Worm (Caenorhabditis elegans): ENCODE results near the gene F33G12.6.

ce11 chrII:5101701-5102100, 52.0 kb downstream of the F33G12.6 start, which contains the start of the genes idpb-3 and idpb-1:
- TF ChIP-seq lsy-2 (tag; optimal IDR thresholded peaks at IDR 0.05), result no peak
- no peak for TF ChIP-seq nhr-28 (tag; optimal IDR thresholded peaks at IDR 0.05)
- TF ChIP-seq tbx-8 (GFP tag; optimal IDR thresholded peaks at IDR 0.05), result no peak
- TF ChIP-seq nhr-76 (tag; optimal IDR thresholded peaks at IDR 0.05), result no peak
- TF ChIP-seq nhr-237 (tag; optimal IDR thresholded peaks at IDR 0.05), result no peak
- TF ChIP-seq unc-62 (GFP tag; optimal IDR thresholded peaks at IDR 0.05), result no peak
- TF ChIP-seq ces-1 (GFP tag; optimal IDR thresholded peaks at IDR 0.05), result no peak
- TF ChIP-seq ztf-11 (tag; optimal IDR thresholded peaks at IDR 0.05), result no peak
- no peak for TF ChIP-seq nhr-12 (tag; optimal IDR thresholded peaks at IDR 0.05)
